Worm (Caenorhabditis elegans) whole organism, mixed stage, embryonic: ENCODE results near the gene ttr-7.
A peak's percentile ranks its signal among the peaks of the same experiment; 100 is the strongest.

ENCODE experiments used
- M03D4.4 ChIP-seq: sonication (generic microtip); optimal IDR thresholded peaks from 2 replicates; lab custom pipeline; 2017; ENCODE audit warnings: mild to moderate bottlenecking, missing genetic modification characterization, missing compliant biosample characterization
- bed-3 ChIP-seq: fragments of 200-800 bp; sonication (Bioruptor generic); optimal IDR thresholded peaks from 3 replicates; lab custom pipeline; 2018; ENCODE audit warnings: mild to moderate bottlenecking, missing genetic modification characterization, moderate library complexity, missing compliant biosample characterization
- blmp-1 ChIP-seq: fragments of 150-350 bp; optimal IDR thresholded peaks from 2 replicates; lab custom pipeline; 2014; ENCODE audit warnings: missing biosample characterization, missing genetic modification characterization
- ceh-39 ChIP-seq: fragments of 150-350 bp; optimal IDR thresholded peaks from 2 replicates; lab custom pipeline; 2014; ENCODE audit warnings: missing biosample characterization, missing genetic modification characterization
- ceh-43 ChIP-seq: fragments of 200-800 bp; sonication (Bioruptor generic); optimal IDR thresholded peaks from 2 replicates; lab custom pipeline; 2018; ENCODE audit warnings: mild to moderate bottlenecking, missing genetic modification characterization, moderate library complexity, missing compliant biosample characterization
- ceh-83 ChIP-seq: fragments of 200-800 bp; sonication (Bioruptor generic); optimal IDR thresholded peaks from 2 replicates; lab custom pipeline; 2018; ENCODE audit warnings: mild to moderate bottlenecking, missing genetic modification characterization, missing compliant biosample characterization
- ces-1 ChIP-seq: fragments of 150-350 bp; optimal IDR thresholded peaks from 2 replicates; lab custom pipeline; 2014; ENCODE audit warnings: missing biosample characterization, missing genetic modification reagents, missing genetic modification characterization
- cnd-1 ChIP-seq: fragments of 200-800 bp; sonication (Bioruptor generic); optimal IDR thresholded peaks from 2 replicates; lab custom pipeline; 2018; ENCODE audit warnings: mild to moderate bottlenecking, missing genetic modification characterization, missing compliant biosample characterization
- drap-1 ChIP-seq: fragments of 200-800 bp; sonication (Bioruptor generic); optimal IDR thresholded peaks from 3 replicates; lab custom pipeline; 2018; ENCODE audit warnings: mild to moderate bottlenecking, missing genetic modification characterization, missing compliant biosample characterization
- elt-1 ChIP-seq: sonication (generic microtip); optimal IDR thresholded peaks from 2 replicates; lab custom pipeline; 2017; ENCODE audit warnings: missing genetic modification characterization, mild to moderate bottlenecking, missing compliant biosample characterization, antibody characterized with exemption, moderate library complexity, borderline replicate concordance; ENCODE audit not compliant: insufficient read depth
- elt-3 ChIP-seq: fragments of 150-350 bp; optimal IDR thresholded peaks from 2 replicates; lab custom pipeline; 2014; ENCODE audit warnings: missing biosample characterization, missing genetic modification characterization
- flh-1 ChIP-seq: fragments of 200-800 bp; sonication (Bioruptor generic); optimal IDR thresholded peaks from 2 replicates; lab custom pipeline; 2018; ENCODE audit warnings: mild to moderate bottlenecking, missing genetic modification characterization, moderate library complexity, missing compliant biosample characterization
- ham-2 ChIP-seq: fragments of 200-800 bp; sonication (Bioruptor generic); optimal IDR thresholded peaks from 2 replicates; lab custom pipeline; 2018; ENCODE audit warnings: mild to moderate bottlenecking, missing genetic modification characterization, missing compliant biosample characterization
- hlh-1 ChIP-seq: fragments of 150-350 bp; optimal IDR thresholded peaks from 2 replicates; lab custom pipeline; 2014; ENCODE audit warnings: missing biosample characterization, missing genetic modification reagents, missing genetic modification characterization
- lin-13 ChIP-seq: fragments of 150-350 bp; optimal IDR thresholded peaks from 2 replicates; lab custom pipeline; 2014; ENCODE audit warnings: missing biosample characterization, missing genetic modification characterization
- lin-32 ChIP-seq: fragments of 200-800 bp; sonication (Bioruptor generic); optimal IDR thresholded peaks from 2 replicates; lab custom pipeline; 2018; ENCODE audit warnings: mild to moderate bottlenecking, missing genetic modification characterization, missing compliant biosample characterization
- lsy-2 ChIP-seq: fragments of 150-350 bp; optimal IDR thresholded peaks from 2 replicates; lab custom pipeline; 2014; ENCODE audit warnings: missing biosample characterization, missing genetic modification characterization
- mab-5 ChIP-seq: fragments of 150-350 bp; optimal IDR thresholded peaks from 2 replicates; lab custom pipeline; 2014; ENCODE audit warnings: missing biosample characterization, missing genetic modification characterization
- mep-1 ChIP-seq: fragments of 150-350 bp; optimal IDR thresholded peaks from 2 replicates; lab custom pipeline; 2017; ENCODE audit warnings: missing biosample characterization, missing genetic modification reagents, missing genetic modification characterization, inconsistent platforms
- mls-2 ChIP-seq: sonication (generic microtip); optimal IDR thresholded peaks from 2 replicates; lab custom pipeline; 2016; ENCODE audit warnings: mild to moderate bottlenecking, missing genetic modification characterization, moderate library complexity, missing compliant biosample characterization
- nhr-12 ChIP-seq: fragments of 150-350 bp; optimal IDR thresholded peaks from 2 replicates; lab custom pipeline; 2014; ENCODE audit warnings: missing biosample characterization, missing genetic modification characterization
- nhr-2 ChIP-seq: fragments of 150-350 bp; optimal IDR thresholded peaks from 2 replicates; lab custom pipeline; 2014; ENCODE audit warnings: missing biosample characterization, missing genetic modification characterization
- nhr-237 ChIP-seq: fragments of 150-350 bp; optimal IDR thresholded peaks from 2 replicates; lab custom pipeline; 2014; ENCODE audit warnings: missing biosample characterization, missing genetic modification characterization
- nhr-28 ChIP-seq: fragments of 150-350 bp; optimal IDR thresholded peaks from 2 replicates; lab custom pipeline; 2014; ENCODE audit warnings: missing biosample characterization, missing genetic modification characterization
- nhr-76 ChIP-seq: sonication (generic microtip); optimal IDR thresholded peaks from 2 replicates; lab custom pipeline; 2017; ENCODE audit warnings: missing biosample characterization, missing genetic modification characterization
- pha-4 ChIP-seq: fragments of 150-350 bp; optimal IDR thresholded peaks from 2 replicates; lab custom pipeline; 2018; ENCODE audit warnings: missing biosample characterization, missing genetic modification reagents, missing genetic modification characterization
- sem-2 ChIP-seq: fragments of 200-800 bp; sonication (Bioruptor generic); optimal IDR thresholded peaks from 2 replicates; lab custom pipeline; 2018; ENCODE audit warnings: mild to moderate bottlenecking, missing genetic modification characterization, missing compliant biosample characterization
- snpc-4 ChIP-seq: fragments of 150-350 bp; optimal IDR thresholded peaks from 2 replicates; lab custom pipeline; 2014; ENCODE audit warnings: missing biosample characterization, missing genetic modification characterization
- sptf-1 ChIP-seq: sonication (generic microtip); optimal IDR thresholded peaks from 2 replicates; lab custom pipeline; 2017; ENCODE audit warnings: mild to moderate bottlenecking, missing genetic modification characterization, moderate library complexity, missing compliant biosample characterization
- unc-120 ChIP-seq: sonication (generic microtip); optimal IDR thresholded peaks from 2 replicates; lab custom pipeline; 2017; ENCODE audit warnings: missing genetic modification characterization, missing compliant biosample characterization; ENCODE audit not compliant: poor library complexity, severe bottlenecking
- unc-39 ChIP-seq: fragments of 150-350 bp; optimal IDR thresholded peaks from 2 replicates; lab custom pipeline; 2014; ENCODE audit warnings: missing biosample characterization, missing genetic modification characterization
- unc-62 ChIP-seq: fragments of 150-350 bp; optimal IDR thresholded peaks from 2 replicates; lab custom pipeline; 2014; ENCODE audit warnings: missing biosample characterization, missing genetic modification reagents, missing genetic modification characterization
- zip-8 ChIP-seq: fragments of 150-350 bp; optimal IDR thresholded peaks from 2 replicates; lab custom pipeline; 2014; ENCODE audit warnings: missing biosample characterization, missing genetic modification characterization
- ztf-11 ChIP-seq: fragments of 150-350 bp; optimal IDR thresholded peaks from 2 replicates; lab custom pipeline; 2014; ENCODE audit warnings: missing biosample characterization, missing genetic modification characterization

The ttr-7 gene

DNA sequence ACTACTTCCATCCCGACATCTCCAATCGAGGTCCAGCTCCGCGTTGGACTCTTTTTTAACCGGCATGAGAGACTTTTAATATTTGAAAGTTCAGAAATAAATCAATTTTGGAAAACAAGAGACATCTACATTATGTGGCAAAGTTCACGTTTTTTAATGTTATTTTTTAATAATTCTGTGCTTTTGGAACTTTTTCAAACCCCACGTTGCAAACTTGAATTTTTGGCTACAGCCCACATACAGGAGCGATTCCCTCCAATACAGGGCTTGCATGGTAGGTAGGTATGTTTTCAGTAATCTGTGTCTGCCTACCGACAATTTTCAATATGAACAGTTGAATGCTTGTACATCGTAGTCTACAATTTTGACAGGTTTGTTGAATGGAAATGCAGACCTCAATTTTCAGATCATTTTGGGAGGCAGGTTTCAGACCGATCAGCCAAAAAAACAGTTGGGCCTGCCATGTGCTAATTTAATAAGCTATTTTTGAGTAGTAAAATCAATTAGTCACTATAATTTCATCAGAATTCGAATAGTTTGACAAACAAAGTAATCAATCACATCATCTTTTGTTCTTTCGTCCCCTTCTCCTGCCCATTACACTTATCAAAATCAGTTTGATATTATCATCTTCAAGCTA, at the start of gene ttr-7, which contains the start of gene Y55B1AR.4:
ttr-7 (plus strand) TSS at position 590 of the 640 bp plus-strand sequence.
Y55B1AR.4 (minus strand) TSS at position 101 of the 640 bp plus-strand sequence.
- TF ChIP-seq mep-1 (tag; lab: Kevin White, UChicago) = no peak
- TF ChIP-seq drap-1 (GFP tag; lab: Kevin White, UChicago) = no peak
- no peak for TF ChIP-seq zip-8 (tag; lab: Kevin White, UChicago)
- no peak for TF ChIP-seq unc-39 (tag; lab: Kevin White, UChicago)
- TF ChIP-seq flh-1 (GFP tag; lab: Kevin White, UChicago) = no peak
- no peak for TF ChIP-seq lin-13
- no peak for TF ChIP-seq sem-2
- TF ChIP-seq ceh-83 (GFP tag; lab: Kevin White, UChicago) = no peak
- TF ChIP-seq M03D4.4 (tag; lab: Kevin White, UChicago) = no peak
- no peak for TF ChIP-seq unc-120
- TF ChIP-seq, all 35 proteins: peak for 0

DNA sequence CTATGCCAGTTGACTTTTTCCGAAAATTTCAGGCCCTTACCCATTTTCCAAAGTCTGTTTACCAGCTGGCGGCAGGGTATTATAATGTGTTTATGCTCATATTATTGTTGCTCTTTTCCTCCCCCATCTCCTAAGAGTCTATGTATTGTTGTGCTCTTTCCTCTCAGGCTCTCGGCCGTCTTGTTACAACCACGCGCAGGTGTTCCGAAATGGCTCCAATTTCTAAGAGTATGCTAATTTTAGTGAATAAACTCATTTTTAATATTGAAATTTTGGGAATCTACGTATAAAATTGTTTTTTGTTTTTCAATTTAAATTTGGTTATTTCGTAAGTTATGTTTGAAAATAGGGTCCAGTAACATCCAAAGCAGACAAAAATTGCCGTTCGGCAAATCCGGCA, 47.7 kb upstream of the ttr-7 start:
- TF ChIP-seq ces-1 (GFP tag; lab: Kevin White, UChicago) = peak; percentile 43
- no peak for TF ChIP-seq elt-1
- peak; percentile 19 for TF ChIP-seq lin-32 (GFP tag; lab: Kevin White, UChicago)
- TF ChIP-seq mab-5 (tag; lab: Kevin White, UChicago) = no peak
- no peak for TF ChIP-seq bed-3 (GFP tag; lab: Kevin White, UChicago)
- TF ChIP-seq hlh-1 (tag; lab: Kevin White, UChicago) = peak; percentile 55
- TF ChIP-seq mep-1 (tag; lab: Kevin White, UChicago) = no peak
- peak; percentile 24 for TF ChIP-seq unc-120

DNA sequence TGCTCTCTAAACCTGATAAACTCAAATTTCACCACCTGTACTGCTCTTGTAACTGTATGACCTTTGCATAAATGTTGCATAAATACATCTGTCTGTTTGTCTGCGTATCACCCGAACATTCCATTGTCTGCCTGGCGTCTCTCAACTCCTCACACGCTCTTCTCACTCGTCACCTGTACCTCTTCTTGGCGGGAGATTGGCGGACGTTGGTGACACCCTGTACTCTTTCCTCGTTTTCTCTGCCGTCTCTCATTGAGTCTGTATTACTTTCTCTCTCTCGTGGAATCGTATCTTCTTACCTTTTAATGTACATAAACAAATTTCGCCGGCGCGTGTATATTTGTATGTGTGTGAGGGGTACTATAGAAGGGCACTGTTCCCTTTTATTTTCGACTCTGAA, 47.0 kb upstream of the ttr-7 start:
- peak; percentile 10 for TF ChIP-seq sptf-1 (tag; lab: Kevin White, UChicago)
- TF ChIP-seq zip-8 (tag; lab: Kevin White, UChicago) = no peak
- TF ChIP-seq elt-1 = peak; percentile 14
- peak; percentile 33 for TF ChIP-seq drap-1 (GFP tag; lab: Kevin White, UChicago)
- TF ChIP-seq unc-120 = no peak
- no peak for TF ChIP-seq elt-3 (tag; lab: Kevin White, UChicago)
- TF ChIP-seq sem-2 = no peak
- TF ChIP-seq mep-1 (tag; lab: Kevin White, UChicago) = peak; percentile 51
- TF ChIP-seq nhr-2 (tag; lab: Kevin White, UChicago) = peak; percentile 83
- no peak for TF ChIP-seq cnd-1
- TF ChIP-seq lin-32 (GFP tag; lab: Kevin White, UChicago) = no peak
- TF ChIP-seq pha-4 (tag; lab: Kevin White, UChicago) = peak; percentile 84
- peak; percentile 63 for TF ChIP-seq unc-62 (GFP tag; lab: Kevin White, UChicago)
- TF ChIP-seq lsy-2 (tag; lab: Kevin White, UChicago) = peak; percentile 15
- peak; percentile 57 for TF ChIP-seq ceh-39 (tag; lab: Kevin White, UChicago)
- no peak for TF ChIP-seq blmp-1 (tag; lab: Kevin White, UChicago)
- peak; percentile 46 for TF ChIP-seq hlh-1 (tag; lab: Kevin White, UChicago)
- no peak for TF ChIP-seq ceh-83 (GFP tag; lab: Kevin White, UChicago)
- no peak for TF ChIP-seq nhr-237 (tag; lab: Kevin White, UChicago)
- no peak for TF ChIP-seq ztf-11 (tag; lab: Kevin White, UChicago)
- TF ChIP-seq nhr-76 (tag; lab: Kevin White, UChicago) = no peak

DNA sequence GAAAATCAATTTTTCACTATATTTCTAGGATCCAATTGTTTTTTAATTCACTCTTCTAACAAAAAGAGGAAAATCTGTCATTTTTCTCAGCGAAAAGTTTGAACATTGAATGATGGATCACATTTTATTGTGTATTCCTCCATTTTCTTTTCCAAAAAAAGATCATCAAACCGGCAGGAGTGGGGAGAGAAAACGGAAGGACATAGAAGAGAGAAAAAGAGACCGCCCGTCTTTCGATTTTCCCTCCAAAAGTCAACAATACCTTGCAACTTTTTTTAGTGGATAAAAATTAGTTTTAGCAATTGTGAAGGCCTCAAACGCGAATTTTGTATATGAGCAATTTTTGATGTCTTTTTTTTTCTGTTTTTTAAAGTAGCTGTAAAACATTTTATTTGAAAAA, 42.0 kb upstream of the ttr-7 start:
- TF ChIP-seq lin-13 = no peak
- no peak for TF ChIP-seq unc-39 (tag; lab: Kevin White, UChicago)
- TF ChIP-seq mab-5 (tag; lab: Kevin White, UChicago) = no peak
- TF ChIP-seq nhr-76 (tag; lab: Kevin White, UChicago) = no peak
- TF ChIP-seq ceh-83 (GFP tag; lab: Kevin White, UChicago) = no peak
- no peak for TF ChIP-seq ceh-43
- TF ChIP-seq lin-32 (GFP tag; lab: Kevin White, UChicago) = no peak
- TF ChIP-seq lsy-2 (tag; lab: Kevin White, UChicago) = no peak
- TF ChIP-seq flh-1 (GFP tag; lab: Kevin White, UChicago) = no peak
- TF ChIP-seq nhr-2 (tag; lab: Kevin White, UChicago) = no peak
- TF ChIP-seq sptf-1 (tag; lab: Kevin White, UChicago) = no peak
- TF ChIP-seq ztf-11 (tag; lab: Kevin White, UChicago) = no peak
- no peak for TF ChIP-seq cnd-1
- no peak for TF ChIP-seq drap-1 (GFP tag; lab: Kevin White, UChicago)

DNA sequence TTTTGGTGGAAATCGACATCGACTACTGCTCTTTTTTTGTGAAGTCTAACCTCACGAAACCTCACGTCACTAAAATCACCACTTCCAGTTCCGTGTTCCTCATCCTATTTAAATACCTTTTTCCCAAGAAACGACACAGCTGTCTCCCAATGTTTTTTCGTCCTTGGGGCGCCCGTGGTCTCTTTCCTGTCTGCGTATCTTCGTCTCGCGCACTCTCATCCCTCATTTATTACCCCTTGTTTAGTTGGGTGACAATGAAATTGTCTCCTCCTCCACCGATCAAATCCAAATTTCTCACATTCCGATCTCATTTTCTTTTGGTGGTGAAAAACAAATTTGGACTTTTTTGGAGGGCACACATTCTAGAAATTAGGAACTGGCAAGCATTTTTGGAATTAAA, 41.0 kb upstream of the ttr-7 start:
- no peak for TF ChIP-seq nhr-12
- no peak for TF ChIP-seq lin-32 (GFP tag; lab: Kevin White, UChicago)
- no peak for TF ChIP-seq pha-4 (tag; lab: Kevin White, UChicago)
- TF ChIP-seq ceh-39 (tag; lab: Kevin White, UChicago) = no peak
- no peak for TF ChIP-seq lin-13
- no peak for TF ChIP-seq elt-1
- no peak for TF ChIP-seq M03D4.4 (tag; lab: Kevin White, UChicago)
- TF ChIP-seq sptf-1 (tag; lab: Kevin White, UChicago) = no peak
- TF ChIP-seq mls-2 (tag; lab: Kevin White, UChicago) = no peak
- no peak for TF ChIP-seq nhr-2 (tag; lab: Kevin White, UChicago)
- no peak for TF ChIP-seq ham-2 (GFP tag; lab: Kevin White, UChicago)
- no peak for TF ChIP-seq cnd-1
- no peak for TF ChIP-seq nhr-28 (tag; lab: Kevin White, UChicago)
- no peak for TF ChIP-seq ztf-11 (tag; lab: Kevin White, UChicago)
- no peak for TF ChIP-seq ces-1 (GFP tag; lab: Kevin White, UChicago)
- TF ChIP-seq elt-3 (tag; lab: Kevin White, UChicago) = no peak
- TF ChIP-seq snpc-4 = no peak
- no peak for TF ChIP-seq unc-120
- TF ChIP-seq drap-1 (GFP tag; lab: Kevin White, UChicago) = no peak
- no peak for TF ChIP-seq zip-8 (tag; lab: Kevin White, UChicago)
